Worm (Caenorhabditis elegans) whole organism, L1 larva: ENCODE measurements around the gene rpy-1.

Source experiments
- C04F5.9 ChIP-seq: sonication (generic microtip); optimal IDR thresholded peaks from 2 replicates; lab custom pipeline; 2016; ENCODE audit warnings: missing genetic modification characterization, missing compliant biosample characterization
- C16A3.4 ChIP-seq: fragments of 150-350 bp; optimal IDR thresholded peaks from 2 replicates; lab custom pipeline; 2014; ENCODE audit warnings: missing biosample characterization, missing genetic modification characterization
- F16B12.6 ChIP-seq: fragments of 150-350 bp; optimal IDR thresholded peaks from 2 replicates; lab custom pipeline; 2014; ENCODE audit warnings: missing biosample characterization, missing genetic modification characterization
- Y116A8C.19 ChIP-seq: sonication (generic microtip); optimal IDR thresholded peaks from 2 replicates; lab custom pipeline; 2016; ENCODE audit warnings: missing compliant biosample characterization, missing genetic modification characterization, borderline replicate concordance
- alr-1 ChIP-seq: fragments of 200-800 bp; sonication (Bioruptor generic); optimal IDR thresholded peaks from 2 replicates; lab custom pipeline; 2018; ENCODE audit warnings: borderline replicate concordance, mild to moderate bottlenecking, missing genetic modification characterization, missing compliant biosample characterization
- ama-1 ChIP-seq: fragments of 150-350 bp; optimal IDR thresholded peaks from 2 replicates; lab custom pipeline; 2014
- ceh-8 ChIP-seq: fragments of 200-800 bp; sonication (Bioruptor generic); optimal IDR thresholded peaks from 2 replicates; lab custom pipeline; 2018; ENCODE audit warnings: mild to moderate bottlenecking, missing genetic modification characterization, moderate library complexity, missing compliant biosample characterization
- ces-1 ChIP-seq: fragments of 150-350 bp; optimal IDR thresholded peaks from 2 replicates; lab custom pipeline; 2014; ENCODE audit warnings: missing biosample characterization, missing genetic modification reagents, missing genetic modification characterization
- dpl-1 ChIP-seq, 3 experiments: fragments of 150-350 bp in 2 of 3; sonication (generic microtip) in 1 of 3; optimal IDR thresholded peaks; 2 replicates each; lab custom pipeline; 2014 to 2017; ENCODE audit warnings: missing biosample characterization in 3 of 3, missing genetic modification characterization in 3 of 3, missing genetic modification reagents in 3 of 3
- efl-1 ChIP-seq, 4 experiments: fragments of 150-350 bp; optimal IDR thresholded peaks in 3 of 4; peaks in 1 of 4; 1 replicate in 1 of 4; 2 replicates in 3 of 4; lab custom pipeline; 2014; ENCODE audit warnings: missing biosample characterization in 2 of 4, missing genetic modification characterization in 2 of 4, missing genetic modification reagents in 2 of 4
- efl-3 ChIP-seq: fragments of 200-800 bp; sonication (Bioruptor generic); optimal IDR thresholded peaks from 2 replicates; lab custom pipeline; 2018; ENCODE audit warnings: mild to moderate bottlenecking, missing genetic modification characterization, missing compliant biosample characterization
- elt-2 ChIP-seq: sonication (generic microtip); optimal IDR thresholded peaks from 2 replicates; lab custom pipeline; 2016; ENCODE audit warnings: missing genetic modification characterization, mild to moderate bottlenecking, inconsistent platforms, missing compliant biosample characterization, missing genetic modification reagents
- elt-3 ChIP-seq, 6 experiments: fragments of 150-350 bp in 1 of 6; sonication (generic microtip); optimal IDR thresholded peaks; 2 replicates each; lab custom pipeline; 2017 to 2018; ENCODE audit warnings: missing biosample characterization in 6 of 6, missing genetic modification characterization in 6 of 6, inconsistent platforms in 1 of 6
- ets-5 ChIP-seq: fragments of 200-800 bp; sonication (Bioruptor generic); IDR thresholded peaks from 2 replicates; pipeline ENCODE4 v1.3.6; 2022; ENCODE audit warnings: missing genetic modification characterization, missing compliant biosample characterization
- fkh-10 ChIP-seq: sonication (generic microtip); optimal IDR thresholded peaks from 2 replicates; lab custom pipeline; 2017; ENCODE audit warnings: missing biosample characterization, missing genetic modification reagents, missing genetic modification characterization
- fkh-4 ChIP-seq: sonication (generic microtip); optimal IDR thresholded peaks from 2 replicates; lab custom pipeline; 2016; ENCODE audit warnings: missing compliant biosample characterization, missing genetic modification characterization, borderline replicate concordance
- fkh-8 ChIP-seq: sonication (generic microtip); optimal IDR thresholded peaks from 2 replicates; lab custom pipeline; 2016; ENCODE audit warnings: mild to moderate bottlenecking, missing genetic modification characterization, missing compliant biosample characterization
- hlh-17 ChIP-seq: fragments of 200-800 bp; sonication (Bioruptor generic); optimal IDR thresholded peaks from 2 replicates; lab custom pipeline; 2018; ENCODE audit warnings: missing genetic modification characterization, mild to moderate bottlenecking, missing compliant biosample characterization, moderate library complexity, borderline replicate concordance
- hlh-4 ChIP-seq: sonication (generic microtip); optimal IDR thresholded peaks from 2 replicates; lab custom pipeline; 2016; ENCODE audit warnings: mild to moderate bottlenecking, missing genetic modification characterization, missing compliant biosample characterization
- irx-1 ChIP-seq: sonication (generic microtip); optimal IDR thresholded peaks from 2 replicates; lab custom pipeline; 2016; ENCODE audit warnings: missing genetic modification characterization, missing compliant biosample characterization
- jun-1 ChIP-seq: fragments of 150-350 bp; optimal IDR thresholded peaks from 2 replicates; lab custom pipeline; 2014; ENCODE audit warnings: missing biosample characterization, missing genetic modification reagents, missing genetic modification characterization
- lin-14 ChIP-seq: fragments of 200-800 bp; sonication (Bioruptor generic); optimal IDR thresholded peaks from 2 replicates; lab custom pipeline; 2018; ENCODE audit warnings: mild to moderate bottlenecking, missing genetic modification characterization, moderate library complexity, missing compliant biosample characterization
- lin-39 ChIP-seq: fragments of 150-350 bp; optimal IDR thresholded peaks from 2 replicates; lab custom pipeline; 2014; ENCODE audit warnings: missing biosample characterization, missing genetic modification reagents, missing genetic modification characterization
- lir-3 ChIP-seq: sonication (generic microtip); optimal IDR thresholded peaks from 2 replicates; lab custom pipeline; 2016; ENCODE audit warnings: mild to moderate bottlenecking, missing genetic modification characterization, moderate library complexity, missing compliant biosample characterization; ENCODE audit not compliant: poor library complexity
- lsy-2 ChIP-seq, 2 experiments: fragments of 150-350 bp; optimal IDR thresholded peaks; 2 replicates each; lab custom pipeline; 2014; ENCODE audit warnings: missing biosample characterization in 2 of 2, missing genetic modification characterization in 2 of 2
- mab-9 ChIP-seq: fragments of 200-800 bp; sonication (Bioruptor generic); IDR thresholded peaks from 2 replicates; pipeline ENCODE4 v1.3.6; 2022; ENCODE audit warnings: missing genetic modification reagents, missing genetic modification characterization, missing compliant biosample characterization
- mdl-1 ChIP-seq, 2 experiments: fragments of 150-350 bp; optimal IDR thresholded peaks; 2 replicates each; lab custom pipeline; 2014 to 2017; ENCODE audit warnings: missing biosample characterization in 2 of 2, missing genetic modification characterization in 2 of 2, inconsistent platforms in 1 of 2
- nhr-11 ChIP-seq: fragments of 150-350 bp; optimal IDR thresholded peaks from 2 replicates; lab custom pipeline; 2014; ENCODE audit warnings: missing biosample characterization, missing genetic modification characterization
- nhr-19 ChIP-seq: fragments of 200-800 bp; sonication (Bioruptor generic); conservative IDR thresholded peaks from 2 replicates; pipeline ENCODE4 v1.3.6; 2022; ENCODE audit warnings: missing genetic modification characterization, missing compliant biosample characterization
- nhr-20 ChIP-seq: sonication (generic microtip); optimal IDR thresholded peaks from 2 replicates; lab custom pipeline; 2016; ENCODE audit warnings: mild to moderate bottlenecking, missing genetic modification characterization, missing compliant biosample characterization
- nhr-237 ChIP-seq: fragments of 150-350 bp; optimal IDR thresholded peaks from 2 replicates; lab custom pipeline; 2014; ENCODE audit warnings: missing biosample characterization, missing genetic modification characterization
- nhr-71 ChIP-seq: sonication (generic microtip); optimal IDR thresholded peaks from 2 replicates; lab custom pipeline; 2016; ENCODE audit warnings: mild to moderate bottlenecking, missing genetic modification characterization, moderate library complexity, missing compliant biosample characterization
- nhr-76 ChIP-seq: sonication (generic microtip); optimal IDR thresholded peaks from 2 replicates; lab custom pipeline; 2017; ENCODE audit warnings: missing biosample characterization, missing genetic modification characterization
- nhr-77 ChIP-seq: fragments of 150-350 bp; optimal IDR thresholded peaks from 2 replicates; lab custom pipeline; 2014; ENCODE audit warnings: missing biosample characterization, missing genetic modification characterization
- nhr-84 ChIP-seq: sonication (generic microtip); optimal IDR thresholded peaks from 2 replicates; lab custom pipeline; 2017; ENCODE audit warnings: missing biosample characterization, missing genetic modification characterization
- nhr-85 ChIP-seq: sonication (generic microtip); peaks from one replicate; lab custom pipeline; 2016; ENCODE audit warnings: missing genetic modification characterization, inconsistent platforms, missing compliant biosample characterization
- nhr-90 ChIP-seq: sonication (generic microtip); optimal IDR thresholded peaks from 2 replicates; lab custom pipeline; 2016; ENCODE audit warnings: mild to moderate bottlenecking, missing genetic modification characterization, missing compliant biosample characterization; ENCODE audit not compliant: poor library complexity
- pag-3 ChIP-seq: sonication (generic microtip); optimal IDR thresholded peaks from 2 replicates; lab custom pipeline; 2017; ENCODE audit warnings: missing genetic modification characterization, mild to moderate bottlenecking, missing compliant biosample characterization, antibody characterized with exemption, borderline replicate concordance; ENCODE audit not compliant: insufficient read depth
- pax-3 ChIP-seq: fragments of 200-800 bp; sonication (Bioruptor generic); optimal IDR thresholded peaks from 2 replicates; lab custom pipeline; 2018; ENCODE audit warnings: mild to moderate bottlenecking, missing genetic modification characterization, moderate library complexity, missing compliant biosample characterization
- skn-1 ChIP-seq: fragments of 150-350 bp; optimal IDR thresholded peaks from 2 replicates; lab custom pipeline; 2014; ENCODE audit warnings: missing biosample characterization, missing genetic modification characterization
- snpc-4 ChIP-seq: fragments of 150-350 bp; optimal IDR thresholded peaks from 2 replicates; lab custom pipeline; 2014; ENCODE audit warnings: missing biosample characterization, missing genetic modification characterization
- snu-23 ChIP-seq: sonication (generic microtip); optimal IDR thresholded peaks from 2 replicates; lab custom pipeline; 2016; ENCODE audit warnings: missing genetic modification characterization, missing compliant biosample characterization
- sox-4 ChIP-seq: sonication (generic microtip); optimal IDR thresholded peaks from 2 replicates; lab custom pipeline; 2016; ENCODE audit warnings: missing genetic modification characterization, missing compliant biosample characterization
- swsn-7 ChIP-seq: sonication (generic microtip); optimal IDR thresholded peaks from 2 replicates; lab custom pipeline; 2016; ENCODE audit warnings: missing genetic modification characterization, missing compliant biosample characterization
- tbx-2 ChIP-seq: sonication (generic microtip); optimal IDR thresholded peaks from 2 replicates; lab custom pipeline; 2016; ENCODE audit warnings: missing genetic modification characterization, missing compliant biosample characterization
- unc-130 ChIP-seq: fragments of 150-350 bp; optimal IDR thresholded peaks from 2 replicates; lab custom pipeline; 2017; ENCODE audit warnings: missing biosample characterization, missing genetic modification characterization, inconsistent platforms
- unc-30 ChIP-seq: sonication (generic microtip); optimal IDR thresholded peaks from 2 replicates; lab custom pipeline; 2017; ENCODE audit warnings: missing biosample characterization, missing genetic modification characterization
- unc-98 ChIP-seq: fragments of 200-800 bp; sonication (Bioruptor generic); IDR thresholded peaks from 2 replicates; pipeline ENCODE4 v1.3.6; 2022; ENCODE audit warnings: missing genetic modification characterization, missing compliant biosample characterization
- vab-15 ChIP-seq: sonication (generic microtip); optimal IDR thresholded peaks from 2 replicates; lab custom pipeline; 2017; ENCODE audit warnings: missing genotype, mild to moderate bottlenecking, missing genetic modification characterization, missing compliant biosample characterization
- xbp-1 ChIP-seq: sonication (generic microtip); optimal IDR thresholded peaks from 2 replicates; lab custom pipeline; 2016; ENCODE audit warnings: missing genetic modification characterization, missing compliant biosample characterization
- zag-1 ChIP-seq: fragments of 150-350 bp; optimal IDR thresholded peaks from 2 replicates; lab custom pipeline; 2014; ENCODE audit warnings: missing biosample characterization, missing genetic modification characterization
- ztf-11 ChIP-seq, 2 experiments: sonication (generic microtip); optimal IDR thresholded peaks; 2 replicates each; lab custom pipeline; 2016 to 2017; ENCODE audit warnings: missing genetic modification characterization in 2 of 2, missing biosample characterization in 1 of 2, missing compliant biosample characterization in 1 of 2
- ztf-4 ChIP-seq: fragments of 150-350 bp; optimal IDR thresholded peaks from 2 replicates; lab custom pipeline; 2014; ENCODE audit warnings: missing biosample characterization, missing genetic modification characterization

The rpy-1 gene

DNA sequence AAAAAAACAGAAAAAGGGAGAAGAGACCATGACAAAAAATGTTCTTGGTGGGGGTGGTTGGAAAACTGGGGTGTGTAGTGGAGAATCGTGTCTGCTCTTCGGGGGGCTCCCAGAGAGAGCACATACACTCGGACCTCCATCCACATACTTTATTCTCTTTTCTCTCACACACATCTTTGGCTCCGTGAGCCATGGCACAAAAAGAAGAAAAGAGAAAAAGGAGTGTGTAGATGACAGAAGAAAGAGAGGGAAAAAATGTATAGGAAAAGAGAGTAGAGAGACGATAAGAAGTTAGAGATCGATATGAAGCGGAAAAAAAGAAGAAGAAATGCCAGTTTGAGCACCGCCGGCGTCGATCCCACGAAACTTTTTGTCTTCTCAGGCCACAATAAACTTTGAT lies 3.5 kb upstream of the rpy-1 start:
- TF ChIP-seq unc-98 (GFP tag; lab: Robert Waterston, UW) (no peak), Y116A8C.19 (tag; lab: Kevin White, UChicago) (no peak), nhr-90 (tag; lab: Kevin White, UChicago) (no peak), nhr-19 (GFP tag; lab: Robert Waterston, UW) (peak; percentile 32; the same call in 1 of the 2 replicates), fkh-4 (no peak), ces-1 (GFP tag; lab: Kevin White, UChicago) (no peak), unc-30 (no peak), nhr-11 (tag; lab: Kevin White, UChicago) (no peak), fkh-8 (tag; lab: Kevin White, UChicago) (no peak), zag-1 (tag; lab: Kevin White, UChicago) (no peak), efl-3 (no peak), nhr-77 (no peak), irx-1 (tag; lab: Kevin White, UChicago) (no peak), C16A3.4 (tag; lab: Kevin White, UChicago) (peak; percentile 23), dpl-1 (GFP tag; optimal IDR thresholded peaks at IDR 0.05; lab: Kevin White, UChicago) (peak in 1 of 3 experiments; percentile 13), nhr-85 (tag; lab: Kevin White, UChicago) (no peak), lir-3 (no peak), nhr-84 (tag; lab: Kevin White, UChicago) (no peak), snpc-4 (tag; lab: Kevin White, UChicago) (no peak), pax-3 (tag; lab: Kevin White, UChicago) (no peak), lin-14 (GFP tag; lab: Kevin White, UChicago) (peak; percentile 90), jun-1 (tag; lab: Kevin White, UChicago) (no peak), ztf-11 (tag; optimal IDR thresholded peaks at IDR 0.05; lab: Kevin White, UChicago) (no peak), unc-130 (no peak), nhr-20 (peak; percentile 8), sox-4 (no peak), skn-1 (tag; lab: Kevin White, UChicago) (no peak), elt-3 (tag; optimal IDR thresholded peaks at IDR 0.05; lab: Kevin White, UChicago) (no peak), mab-9 (GFP tag; lab: Robert Waterston, UW) (no peak), efl-1 (optimal IDR thresholded peaks at IDR 0.05; lab: Kevin White, UChicago) (peak; percentile 14 to 28), efl-1 (GFP tag; optimal IDR thresholded peaks at IDR 0.05 in 1 of 2; lab: Kevin White, UChicago) (peak in 1 of 2 experiments; percentile 18), mdl-1 (tag; optimal IDR thresholded peaks at IDR 0.05; lab: Kevin White, UChicago) (no peak), ets-5 (no peak), snu-23 (GFP tag; lab: Kevin White, UChicago) (peak; percentile 58), tbx-2 (tag; lab: Kevin White, UChicago) (peak; percentile 13), ztf-4 (tag; lab: Kevin White, UChicago) (no peak), ama-1 (lab: Kevin White, UChicago) (no peak), C04F5.9 (tag; lab: Kevin White, UChicago) (no peak), F16B12.6 (tag; lab: Kevin White, UChicago) (no peak), lin-39 (tag; lab: Kevin White, UChicago) (no peak), alr-1 (tag; lab: Kevin White, UChicago) (no peak), hlh-4 (no peak), nhr-71 (tag; lab: Kevin White, UChicago) (peak; percentile 62), fkh-10 (GFP tag; lab: Kevin White, UChicago) (peak; percentile 8), hlh-17 (GFP tag; lab: Kevin White, UChicago) (no peak), nhr-237 (tag; lab: Kevin White, UChicago) (no peak), xbp-1 (peak; percentile 14), swsn-7 (tag; lab: Kevin White, UChicago) (peak; percentile 40), elt-2 (no peak), vab-15 (tag; lab: Kevin White, UChicago) (no peak), lsy-2 (tag; optimal IDR thresholded peaks at IDR 0.05; lab: Kevin White, UChicago) (peak; percentile 9 to 66), ceh-8 (GFP tag; lab: Kevin White, UChicago) (no peak), nhr-76 (tag; lab: Kevin White, UChicago) (no peak), pag-3 (tag; lab: Kevin White, UChicago) (no peak)
